Worm (Caenorhabditis elegans): Measurements from ENCODE around the gene spp-9.
A peak's percentile ranks its signal among the peaks of the same experiment; 100 is the strongest.

Gene spp-9

DNA sequence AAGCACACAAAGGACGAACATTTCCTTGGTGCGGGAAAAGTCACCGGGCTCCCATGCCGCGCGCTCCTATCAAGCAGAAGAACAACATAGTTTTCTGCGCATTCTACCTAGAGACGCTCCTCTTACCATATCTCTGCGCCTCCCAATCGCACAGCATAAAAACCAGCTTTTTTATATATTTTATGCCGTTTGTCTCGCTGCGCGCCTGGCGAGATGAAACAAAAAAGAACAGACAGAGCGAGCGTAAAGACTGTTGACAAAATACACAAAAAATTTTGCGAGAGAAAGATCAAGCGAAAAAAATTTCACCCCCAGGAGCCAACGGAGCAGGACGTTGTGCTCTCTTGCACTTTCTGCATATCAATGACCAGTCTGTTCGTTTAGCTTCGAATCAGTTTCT is 9.8 kb upstream of the spp-9 start:
- TF ChIP-seq T26A8.4 (GFP tag; IDR thresholded peaks at IDR 0.05), result 0 out of 2 replicates have a peak, but pooled peaks have one; percentile 29
- peak; percentile 3 for TF ChIP-seq hlh-30 (tag; optimal IDR thresholded peaks at IDR 0.05; ENCODE audit: insufficient read depth)
- peak; percentile 7 for TF ChIP-seq hlh-11 (tag; optimal IDR thresholded peaks at IDR 0.05)
- no peak for TF ChIP-seq egl-27 (tag; optimal IDR thresholded peaks at IDR 0.05)
- TF ChIP-seq zip-2 (tag; optimal IDR thresholded peaks at IDR 0.05), result no peak
- TF ChIP-seq nhr-10 (tag; optimal IDR thresholded peaks at IDR 0.05), result no peak
- peak; percentile 19; the same call in 1 of the 2 replicates for TF ChIP-seq egl-43 (GFP tag; IDR thresholded peaks at IDR 0.05)
- peak; percentile 51; the same call in 1 of the 2 replicates for TF ChIP-seq dmd-8 (GFP tag; IDR thresholded peaks at IDR 0.05)
- TF ChIP-seq pha-4 (GFP tag; IDR thresholded peaks at IDR 0.05), result 0 out of 2 replicates have a peak, but pooled peaks have one; percentile 36
- TF ChIP-seq pha-4 (tag; optimal IDR thresholded peaks at IDR 0.05), result no peak
- 0 out of 2 replicates have a peak, but pooled peaks have one; percentile 12 for TF ChIP-seq dmd-9 (GFP tag; IDR thresholded peaks at IDR 0.05)
- TF ChIP-seq mxl-3 (GFP tag; optimal IDR thresholded peaks at IDR 0.05), result peak; percentile 3
- TF ChIP-seq lin-38 (GFP tag; IDR thresholded peaks at IDR 0.05), result 0 out of 2 replicates have a peak, but pooled peaks have one; percentile 5

DNA sequence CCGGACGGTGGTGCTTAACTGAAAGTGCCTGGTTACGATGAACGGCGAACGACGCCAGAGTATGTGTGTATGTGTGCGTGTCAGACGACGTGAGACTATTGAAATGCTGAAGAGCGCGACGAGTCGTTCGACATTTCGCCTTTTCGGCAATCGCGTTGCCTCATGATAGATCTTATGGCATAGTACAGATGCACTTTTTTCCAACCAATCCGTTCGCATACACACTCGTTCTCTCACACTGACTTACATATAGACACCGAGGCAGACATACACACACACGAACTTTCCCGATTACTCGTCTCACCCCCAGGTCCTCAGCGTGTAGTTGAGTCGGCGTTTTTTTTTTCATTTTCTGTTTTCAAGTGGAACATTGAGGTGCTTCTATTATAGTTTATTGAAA is 8.8 kb upstream of the spp-9 start:
- peak; percentile 1 for TF ChIP-seq ama-1 (optimal IDR thresholded peaks at IDR 0.05)
- peak; percentile 10; the same call in 1 of the 2 replicates for TF ChIP-seq dmd-6 (GFP tag; IDR thresholded peaks at IDR 0.05)
- peak; percentile 7 for TF ChIP-seq mes-2 (tag; optimal IDR thresholded peaks at IDR 0.05; ENCODE audit: poor library complexity, severe bottlenecking)
- peak; percentile 13; the same call in 1 of the 2 replicates for TF ChIP-seq ceh-20 (GFP tag; IDR thresholded peaks at IDR 0.05)
- TF ChIP-seq mep-1 (tag; optimal IDR thresholded peaks at IDR 0.05), result peak; percentile 52
- no peak for TF ChIP-seq mxl-2 (GFP tag; conservative IDR thresholded peaks at IDR 0.05)
- no peak for TF ChIP-seq Y75B8A.6 (GFP tag; IDR thresholded peaks at IDR 0.05)
- no peak for TF ChIP-seq tag-97 (GFP tag; IDR thresholded peaks at IDR 0.05)
- TF ChIP-seq nhr-10 (tag; optimal IDR thresholded peaks at IDR 0.05), result peak; percentile 4
- TF ChIP-seq aha-1 (tag), result peak; percentile 88
- TF ChIP-seq skn-1 (tag; optimal IDR thresholded peaks at IDR 0.05), result no peak
- TF ChIP-seq hif-1 (tag; optimal IDR thresholded peaks at IDR 0.05), result no peak
- TF ChIP-seq nhr-28 (tag; optimal IDR thresholded peaks at IDR 0.05), result peak; percentile 55
- no peak for TF ChIP-seq ceh-28 (tag; optimal IDR thresholded peaks at IDR 0.05)
- TF ChIP-seq nhr-11 (tag; optimal IDR thresholded peaks at IDR 0.05), result no peak
- peak; percentile 87 for TF ChIP-seq hlh-30 (tag; optimal IDR thresholded peaks at IDR 0.05; ENCODE audit: insufficient read depth)
- peak in 1 of 2 experiments; percentile 55 for TF ChIP-seq mdl-1 (tag; optimal IDR thresholded peaks at IDR 0.05)
- peak in 1 of 2 experiments; percentile 99 for TF ChIP-seq unc-62 (GFP tag; optimal IDR thresholded peaks at IDR 0.05 in 1 of 2)
- TF ChIP-seq unc-62 (tag; optimal IDR thresholded peaks at IDR 0.05), result no peak
- peak; percentile 42 for TF ChIP-seq hlh-11 (tag; optimal IDR thresholded peaks at IDR 0.05)
- no peak for TF ChIP-seq nhr-102 (tag; optimal IDR thresholded peaks at IDR 0.05)
- peak; percentile 14 for TF ChIP-seq nhr-48 (tag; optimal IDR thresholded peaks at IDR 0.05)
- TF ChIP-seq nhr-77 (tag; optimal IDR thresholded peaks at IDR 0.05), result no peak
- TF ChIP-seq nhr-111 (GFP tag; optimal IDR thresholded peaks at IDR 0.05), result no peak
- TF ChIP-seq lsy-2 (tag; optimal IDR thresholded peaks at IDR 0.05), result peak; percentile 8 to 37
- no peak for TF ChIP-seq ceh-62 (tag; optimal IDR thresholded peaks at IDR 0.05)

ce11 chrX:11479321-11479863 is 8.2 kb upstream of the spp-9 start:
- TF ChIP-seq daf-12 (tag; optimal IDR thresholded peaks at IDR 0.05) (no peak), ceh-28 (tag; optimal IDR thresholded peaks at IDR 0.05) (no peak), ceh-62 (tag; optimal IDR thresholded peaks at IDR 0.05) (no peak), nhr-6 (tag; optimal IDR thresholded peaks at IDR 0.05) (peak; percentile 13), nhr-102 (tag; optimal IDR thresholded peaks at IDR 0.05) (no peak), nhr-25 (tag; optimal IDR thresholded peaks at IDR 0.05; ENCODE audit: borderline replicate concordance, insufficient read depth) (no peak), fkh-10 (GFP tag; optimal IDR thresholded peaks at IDR 0.05) (no peak), ctbp-1 (GFP tag; IDR thresholded peaks at IDR 0.05) (no peak), zip-11 (GFP tag; IDR thresholded peaks at IDR 0.05) (no peak), nhr-41 (GFP tag; IDR thresholded peaks at IDR 0.05) (no peak), hlh-30 (tag; optimal IDR thresholded peaks at IDR 0.05; ENCODE audit: insufficient read depth) (peak; percentile 10), nhr-10 (tag; optimal IDR thresholded peaks at IDR 0.05) (no peak), ceh-32 (tag; optimal IDR thresholded peaks at IDR 0.05; ENCODE audit: poor library complexity) (no peak), F44E2.7 (GFP tag; IDR thresholded peaks at IDR 0.05) (no peak), madf-5 (GFP tag; IDR thresholded peaks at IDR 0.05) (no peak), daf-16 (GFP tag; optimal IDR thresholded peaks at IDR 0.05) (no peak), daf-16 (tag; optimal IDR thresholded peaks at IDR 0.05) (no peak), ztf-11 (tag; optimal IDR thresholded peaks at IDR 0.05) (no peak)

Measured in whole organism, L4 larva.